Worm (Caenorhabditis elegans) whole organism, mixed stage, embryonic: ENCODE measurements around the gene F55G1.7.

Experiments
- M03D4.4 ChIP-seq: sonication (generic microtip); optimal IDR thresholded peaks from 2 replicates; lab custom pipeline; 2017; ENCODE audit warnings: mild to moderate bottlenecking, missing genetic modification characterization, missing compliant biosample characterization
- bed-3 ChIP-seq: fragments of 200-800 bp; sonication (Bioruptor generic); optimal IDR thresholded peaks from 3 replicates; lab custom pipeline; 2018; ENCODE audit warnings: mild to moderate bottlenecking, missing genetic modification characterization, moderate library complexity, missing compliant biosample characterization
- ceh-39 ChIP-seq: fragments of 150-350 bp; optimal IDR thresholded peaks from 2 replicates; lab custom pipeline; 2014; ENCODE audit warnings: missing biosample characterization, missing genetic modification characterization
- ceh-43 ChIP-seq: fragments of 200-800 bp; sonication (Bioruptor generic); optimal IDR thresholded peaks from 2 replicates; lab custom pipeline; 2018; ENCODE audit warnings: mild to moderate bottlenecking, missing genetic modification characterization, moderate library complexity, missing compliant biosample characterization
- ces-1 ChIP-seq: fragments of 150-350 bp; optimal IDR thresholded peaks from 2 replicates; lab custom pipeline; 2014; ENCODE audit warnings: missing biosample characterization, missing genetic modification reagents, missing genetic modification characterization
- cnd-1 ChIP-seq: fragments of 200-800 bp; sonication (Bioruptor generic); optimal IDR thresholded peaks from 2 replicates; lab custom pipeline; 2018; ENCODE audit warnings: mild to moderate bottlenecking, missing genetic modification characterization, missing compliant biosample characterization
- drap-1 ChIP-seq: fragments of 200-800 bp; sonication (Bioruptor generic); optimal IDR thresholded peaks from 3 replicates; lab custom pipeline; 2018; ENCODE audit warnings: mild to moderate bottlenecking, missing genetic modification characterization, missing compliant biosample characterization
- elt-1 ChIP-seq: sonication (generic microtip); optimal IDR thresholded peaks from 2 replicates; lab custom pipeline; 2017; ENCODE audit warnings: missing genetic modification characterization, mild to moderate bottlenecking, missing compliant biosample characterization, antibody characterized with exemption, moderate library complexity, borderline replicate concordance; ENCODE audit not compliant: insufficient read depth
- elt-3 ChIP-seq: fragments of 150-350 bp; optimal IDR thresholded peaks from 2 replicates; lab custom pipeline; 2014; ENCODE audit warnings: missing biosample characterization, missing genetic modification characterization
- flh-1 ChIP-seq: fragments of 200-800 bp; sonication (Bioruptor generic); optimal IDR thresholded peaks from 2 replicates; lab custom pipeline; 2018; ENCODE audit warnings: mild to moderate bottlenecking, missing genetic modification characterization, moderate library complexity, missing compliant biosample characterization
- ham-2 ChIP-seq: fragments of 200-800 bp; sonication (Bioruptor generic); optimal IDR thresholded peaks from 2 replicates; lab custom pipeline; 2018; ENCODE audit warnings: mild to moderate bottlenecking, missing genetic modification characterization, missing compliant biosample characterization
- hlh-1 ChIP-seq: fragments of 150-350 bp; optimal IDR thresholded peaks from 2 replicates; lab custom pipeline; 2014; ENCODE audit warnings: missing biosample characterization, missing genetic modification reagents, missing genetic modification characterization
- lin-13 ChIP-seq: fragments of 150-350 bp; optimal IDR thresholded peaks from 2 replicates; lab custom pipeline; 2014; ENCODE audit warnings: missing biosample characterization, missing genetic modification characterization
- lin-32 ChIP-seq: fragments of 200-800 bp; sonication (Bioruptor generic); optimal IDR thresholded peaks from 2 replicates; lab custom pipeline; 2018; ENCODE audit warnings: mild to moderate bottlenecking, missing genetic modification characterization, missing compliant biosample characterization
- lsy-2 ChIP-seq: fragments of 150-350 bp; optimal IDR thresholded peaks from 2 replicates; lab custom pipeline; 2014; ENCODE audit warnings: missing biosample characterization, missing genetic modification characterization
- mab-5 ChIP-seq: fragments of 150-350 bp; optimal IDR thresholded peaks from 2 replicates; lab custom pipeline; 2014; ENCODE audit warnings: missing biosample characterization, missing genetic modification characterization
- mep-1 ChIP-seq: fragments of 150-350 bp; optimal IDR thresholded peaks from 2 replicates; lab custom pipeline; 2017; ENCODE audit warnings: missing biosample characterization, missing genetic modification reagents, missing genetic modification characterization, inconsistent platforms
- mls-2 ChIP-seq: sonication (generic microtip); optimal IDR thresholded peaks from 2 replicates; lab custom pipeline; 2016; ENCODE audit warnings: mild to moderate bottlenecking, missing genetic modification characterization, moderate library complexity, missing compliant biosample characterization
- nhr-12 ChIP-seq: fragments of 150-350 bp; optimal IDR thresholded peaks from 2 replicates; lab custom pipeline; 2014; ENCODE audit warnings: missing biosample characterization, missing genetic modification characterization
- nhr-237 ChIP-seq: fragments of 150-350 bp; optimal IDR thresholded peaks from 2 replicates; lab custom pipeline; 2014; ENCODE audit warnings: missing biosample characterization, missing genetic modification characterization
- nhr-76 ChIP-seq: sonication (generic microtip); optimal IDR thresholded peaks from 2 replicates; lab custom pipeline; 2017; ENCODE audit warnings: missing biosample characterization, missing genetic modification characterization
- pha-4 ChIP-seq: fragments of 150-350 bp; optimal IDR thresholded peaks from 2 replicates; lab custom pipeline; 2018; ENCODE audit warnings: missing biosample characterization, missing genetic modification reagents, missing genetic modification characterization
- sem-2 ChIP-seq: fragments of 200-800 bp; sonication (Bioruptor generic); optimal IDR thresholded peaks from 2 replicates; lab custom pipeline; 2018; ENCODE audit warnings: mild to moderate bottlenecking, missing genetic modification characterization, missing compliant biosample characterization
- snpc-4 ChIP-seq: fragments of 150-350 bp; optimal IDR thresholded peaks from 2 replicates; lab custom pipeline; 2014; ENCODE audit warnings: missing biosample characterization, missing genetic modification characterization
- sptf-1 ChIP-seq: sonication (generic microtip); optimal IDR thresholded peaks from 2 replicates; lab custom pipeline; 2017; ENCODE audit warnings: mild to moderate bottlenecking, missing genetic modification characterization, moderate library complexity, missing compliant biosample characterization
- tbx-8 ChIP-seq: fragments of 200-800 bp; sonication (Bioruptor generic); optimal IDR thresholded peaks from 2 replicates; lab custom pipeline; 2018; ENCODE audit warnings: mild to moderate bottlenecking, missing genetic modification characterization, moderate library complexity, missing compliant biosample characterization
- unc-120 ChIP-seq: sonication (generic microtip); optimal IDR thresholded peaks from 2 replicates; lab custom pipeline; 2017; ENCODE audit warnings: missing genetic modification characterization, missing compliant biosample characterization; ENCODE audit not compliant: poor library complexity, severe bottlenecking
- unc-39 ChIP-seq: fragments of 150-350 bp; optimal IDR thresholded peaks from 2 replicates; lab custom pipeline; 2014; ENCODE audit warnings: missing biosample characterization, missing genetic modification characterization
- unc-62 ChIP-seq: fragments of 150-350 bp; optimal IDR thresholded peaks from 2 replicates; lab custom pipeline; 2014; ENCODE audit warnings: missing biosample characterization, missing genetic modification reagents, missing genetic modification characterization
- zip-8 ChIP-seq: fragments of 150-350 bp; optimal IDR thresholded peaks from 2 replicates; lab custom pipeline; 2014; ENCODE audit warnings: missing biosample characterization, missing genetic modification characterization
- ztf-11 ChIP-seq: fragments of 150-350 bp; optimal IDR thresholded peaks from 2 replicates; lab custom pipeline; 2014; ENCODE audit warnings: missing biosample characterization, missing genetic modification characterization

Gene F55G1.7

DNA sequence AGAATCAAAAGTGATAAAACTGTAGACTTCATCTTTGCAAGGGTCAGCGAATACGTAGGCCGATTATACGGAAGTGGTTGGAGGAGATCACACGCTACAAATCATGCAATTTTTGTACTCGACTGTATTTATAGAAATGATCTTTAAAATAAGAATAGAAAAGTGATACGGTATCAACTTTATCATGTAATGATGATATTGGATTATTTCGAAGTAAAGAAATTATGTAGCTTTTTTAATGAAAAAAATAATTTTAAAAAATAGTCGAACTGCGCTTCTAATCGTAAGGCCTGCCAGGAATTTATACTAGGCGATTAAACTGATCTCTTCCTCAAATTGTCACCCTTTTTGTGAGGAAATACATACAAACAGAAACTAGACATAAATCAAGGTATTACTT is 35.8 kb downstream of the F55G1.7 start, which contains the start of gene B0496.11:
TSS of gene B0496.11 (minus strand) at position 101 of the 400 bp plus-strand sequence.
- TF ChIP-seq mep-1 (tag; lab: Kevin White, UChicago): no peak
- no peak for TF ChIP-seq M03D4.4 (tag; lab: Kevin White, UChicago)
- TF ChIP-seq lsy-2 (tag; lab: Kevin White, UChicago): no peak
- no peak for TF ChIP-seq elt-3
- no peak for TF ChIP-seq zip-8 (tag; lab: Kevin White, UChicago)
- TF ChIP-seq nhr-76 (tag; lab: Kevin White, UChicago): no peak
- TF ChIP-seq ceh-39 (tag; lab: Kevin White, UChicago): no peak
- TF ChIP-seq ham-2: no peak
- TF ChIP-seq, all 35 proteins: peak for 0

DNA sequence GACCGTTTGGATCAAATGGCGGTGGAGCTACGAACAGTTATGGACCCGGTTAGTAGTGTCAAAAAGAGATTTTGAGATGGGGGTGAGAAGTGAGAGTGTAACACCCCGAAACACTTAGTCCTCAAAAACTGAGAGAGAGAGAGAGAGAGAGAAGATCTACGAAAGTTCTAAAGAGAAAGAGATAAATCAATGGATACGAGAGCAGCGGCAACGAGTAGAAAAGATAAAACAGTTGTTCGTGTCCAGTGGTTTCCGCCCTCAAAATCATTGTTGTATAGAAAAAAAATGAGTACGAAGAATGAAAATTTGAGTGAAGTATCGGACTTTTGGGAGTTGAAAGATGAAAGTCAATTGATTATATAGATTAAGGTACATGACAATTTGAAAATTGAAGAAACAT is 40.6 kb downstream of the F55G1.7 start:
- TF ChIP-seq sptf-1 (tag; lab: Kevin White, UChicago) (no peak), ceh-39 (tag; lab: Kevin White, UChicago) (no peak), drap-1 (no peak), mls-2 (tag; lab: Kevin White, UChicago) (no peak), unc-62 (GFP tag; lab: Kevin White, UChicago) (peak; percentile 61), unc-120 (tag; lab: Kevin White, UChicago) (peak; percentile 57), flh-1 (no peak), lin-32 (GFP tag; lab: Kevin White, UChicago) (no peak), elt-1 (tag; lab: Kevin White, UChicago) (no peak), hlh-1 (tag; lab: Kevin White, UChicago) (peak; percentile 86), pha-4 (tag; lab: Kevin White, UChicago) (no peak), snpc-4 (tag; lab: Kevin White, UChicago) (no peak), lin-13 (tag; lab: Kevin White, UChicago) (no peak), nhr-237 (tag; lab: Kevin White, UChicago) (no peak)
- TF ChIP-seq, all 35 proteins: peak for 3

DNA sequence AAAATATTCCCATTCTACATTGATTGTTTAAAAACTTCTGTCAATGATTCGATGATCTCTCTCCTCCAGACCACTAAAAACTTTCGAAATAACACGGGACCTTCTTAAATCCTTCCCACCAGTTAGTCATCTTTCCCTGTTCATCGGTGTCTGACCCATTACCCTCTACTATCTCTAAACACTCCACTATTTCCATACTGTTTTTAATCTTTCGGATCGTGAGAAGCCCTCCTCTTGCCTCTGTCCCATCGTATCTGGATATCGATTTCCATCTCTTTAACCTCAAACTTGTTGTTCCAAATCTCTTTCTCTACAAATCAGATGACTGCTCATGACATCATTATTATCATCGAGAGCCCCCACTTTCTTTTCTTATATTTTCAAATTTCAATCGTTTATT is 41.3 kb downstream of the F55G1.7 start:
- TF ChIP-seq hlh-1 (tag; lab: Kevin White, UChicago) (no peak), unc-39 (tag; lab: Kevin White, UChicago) (no peak), unc-120 (tag; lab: Kevin White, UChicago) (no peak), tbx-8 (GFP tag; lab: Kevin White, UChicago) (no peak), pha-4 (tag; lab: Kevin White, UChicago) (no peak), mep-1 (tag; lab: Kevin White, UChicago) (no peak), elt-3 (no peak), mab-5 (tag; lab: Kevin White, UChicago) (no peak), flh-1 (no peak), ces-1 (GFP tag; lab: Kevin White, UChicago) (no peak), bed-3 (no peak)

DNA sequence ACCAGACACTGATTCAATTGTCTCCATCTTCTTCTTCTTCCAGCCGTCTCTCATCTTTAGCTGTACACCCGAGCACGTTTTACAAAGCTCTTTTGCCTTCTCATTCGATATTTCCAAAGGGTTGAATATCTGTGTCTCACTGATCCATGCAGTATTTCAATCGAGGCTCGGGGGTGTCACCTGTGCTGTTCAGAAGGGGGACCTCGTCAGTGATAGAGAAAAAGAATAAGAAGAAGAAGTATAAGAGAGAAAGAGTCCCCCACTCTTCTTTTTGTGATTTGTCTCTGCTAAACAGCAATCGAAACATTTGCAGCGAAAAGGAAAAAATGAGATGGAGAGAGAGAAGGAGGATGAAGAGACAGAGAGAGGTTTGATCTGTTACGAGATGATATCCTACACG is 43.6 kb downstream of the F55G1.7 start:
- TF ChIP-seq unc-39 (tag; lab: Kevin White, UChicago) (no peak), hlh-1 (tag; lab: Kevin White, UChicago) (peak; percentile 99), lin-13 (tag; lab: Kevin White, UChicago) (no peak), unc-120 (tag; lab: Kevin White, UChicago) (peak; percentile 92), ztf-11 (tag; lab: Kevin White, UChicago) (no peak), tbx-8 (GFP tag; lab: Kevin White, UChicago) (no peak), flh-1 (no peak), unc-62 (GFP tag; lab: Kevin White, UChicago) (peak; percentile 83), nhr-76 (tag; lab: Kevin White, UChicago) (no peak), M03D4.4 (tag; lab: Kevin White, UChicago) (no peak), sptf-1 (tag; lab: Kevin White, UChicago) (no peak), ces-1 (GFP tag; lab: Kevin White, UChicago) (no peak), sem-2 (GFP tag; lab: Kevin White, UChicago) (no peak), zip-8 (tag; lab: Kevin White, UChicago) (no peak), lin-32 (GFP tag; lab: Kevin White, UChicago) (no peak), nhr-12 (tag; lab: Kevin White, UChicago) (no peak)

DNA sequence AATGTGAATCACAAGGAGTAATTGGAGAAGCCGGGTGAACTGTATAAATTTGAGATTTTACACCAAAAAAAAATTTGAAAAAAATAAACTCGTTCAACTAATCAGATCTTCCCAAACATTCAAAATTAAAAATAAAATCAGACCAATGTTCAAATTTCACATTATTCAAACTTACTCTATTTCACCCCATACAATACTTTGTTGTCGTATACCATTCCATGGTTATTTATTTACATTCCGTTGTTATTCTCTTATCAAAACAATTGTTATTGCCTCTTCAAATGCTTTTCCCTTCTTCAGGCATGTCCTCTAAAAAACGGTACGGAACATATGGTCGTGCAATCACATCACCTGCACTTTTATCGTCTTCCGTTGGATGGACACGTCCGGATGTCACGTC is 45.4 kb downstream of the F55G1.7 start, which contains the start of gene unc-82:
TSS of gene unc-82 (plus strand) at position 301 of the 400 bp plus-strand sequence.
- TF ChIP-seq elt-1 (tag; lab: Kevin White, UChicago) (no peak), unc-120 (tag; lab: Kevin White, UChicago) (no peak), mep-1 (tag; lab: Kevin White, UChicago) (no peak), flh-1 (no peak), ceh-39 (tag; lab: Kevin White, UChicago) (no peak), cnd-1 (no peak), M03D4.4 (tag; lab: Kevin White, UChicago) (no peak), mab-5 (tag; lab: Kevin White, UChicago) (no peak), ceh-43 (GFP tag; lab: Kevin White, UChicago) (no peak)
